Fruit fly (Drosophila melanogaster) whole organism, embryonic: Measurements from ENCODE around the gene CG7011.

Experiments used
- Ada2b ChIP-seq: fragments of 200-800 bp; sonication (Bioruptor generic); IDR thresholded peaks from 2 replicates; pipeline ENCODE4 v1.3.6; 2022; ENCODE audit warnings: missing biosample characterization, missing genetic modification characterization
- Atf6 ChIP-seq: fragments of 200-800 bp; sonication (Bioruptor generic); IDR thresholded peaks from 2 replicates; pipeline ENCODE4 v1.3.6; 2022; ENCODE audit warnings: missing biosample characterization, missing genetic modification characterization
- CG10209 ChIP-seq: fragments of 200-800 bp; sonication (Bioruptor generic); optimal IDR thresholded peaks from 3 replicates; lab custom pipeline; 2017; ENCODE audit warnings: missing biosample characterization, mild to moderate bottlenecking, missing genetic modification characterization, missing genetic modification reagents
- CG10979 ChIP-seq: fragments of 200-800 bp; sonication (Bioruptor generic); optimal IDR thresholded peaks from 2 replicates; lab custom pipeline; 2018; ENCODE audit warnings: missing biosample characterization, mild to moderate bottlenecking, missing genetic modification characterization, moderate library complexity
- CG12744 ChIP-seq: fragments of 200-800 bp; sonication (Bioruptor generic); optimal IDR thresholded peaks from 2 replicates; lab custom pipeline; 2016; ENCODE audit warnings: missing biosample characterization, missing genetic modification characterization
- CG12942 ChIP-seq: fragments of 200-800 bp; sonication (Bioruptor generic); optimal IDR thresholded peaks from 3 replicates; lab custom pipeline; 2016; ENCODE audit warnings: missing biosample characterization, missing genetic modification characterization
- CG13624 ChIP-seq: fragments of 200-800 bp; sonication (Bioruptor generic); optimal IDR thresholded peaks from 2 replicates; lab custom pipeline; 2016; ENCODE audit warnings: missing biosample characterization, missing genetic modification characterization
- CG13894 ChIP-seq: fragments of 200-800 bp; sonication (Bioruptor generic); optimal IDR thresholded peaks from 3 replicates; lab custom pipeline; 2018; ENCODE audit warnings: missing biosample characterization, mild to moderate bottlenecking, missing genetic modification characterization, moderate library complexity
- CG14710 ChIP-seq: fragments of 200-800 bp; sonication (Bioruptor generic); optimal IDR thresholded peaks from 3 replicates; lab custom pipeline; 2019; ENCODE audit warnings: missing biosample characterization, mild to moderate bottlenecking, missing genetic modification characterization, moderate library complexity
- CG15073 ChIP-seq: fragments of 200-800 bp; sonication (Bioruptor generic); optimal IDR thresholded peaks from 2 replicates; lab custom pipeline; 2016; ENCODE audit warnings: missing biosample characterization, missing genetic modification characterization
- CG1529 ChIP-seq: fragments of 200-800 bp; sonication (Bioruptor generic); optimal IDR thresholded peaks from 3 replicates; lab custom pipeline; 2018; ENCODE audit warnings: missing biosample characterization, missing genetic modification characterization
- CG1647 ChIP-seq: fragments of 200-800 bp; sonication (Bioruptor generic); optimal IDR thresholded peaks from 3 replicates; lab custom pipeline; 2016; ENCODE audit warnings: missing biosample characterization, missing genetic modification characterization
- CG31224 ChIP-seq: fragments of 200-800 bp; sonication (Bioruptor generic); IDR thresholded peaks from 2 replicates; pipeline ENCODE4 v1.3.6; 2022; ENCODE audit warnings: missing biosample characterization, missing genetic modification characterization
- CG33557 ChIP-seq: fragments of 200-800 bp; sonication (Bioruptor generic); optimal IDR thresholded peaks from 2 replicates; lab custom pipeline; 2019; ENCODE audit warnings: missing biosample characterization, mild to moderate bottlenecking, missing genetic modification characterization, moderate library complexity
- CG34224 ChIP-seq: fragments of 200-800 bp; sonication (Bioruptor generic); IDR thresholded peaks from 3 replicates; pipeline ENCODE4 v1.3.6; 2022; ENCODE audit warnings: missing biosample characterization, missing genetic modification characterization; ENCODE audit not compliant: partially characterized antibody
- CG34422 ChIP-seq: fragments of 200-800 bp; sonication (Bioruptor generic); IDR thresholded peaks from 3 replicates; pipeline ENCODE4 v1.3.6; 2022; ENCODE audit warnings: missing biosample characterization, missing genetic modification characterization
- CG4424 ChIP-seq: fragments of 200-800 bp; sonication (Bioruptor generic); optimal IDR thresholded peaks from 3 replicates; lab custom pipeline; 2016; ENCODE audit warnings: missing biosample characterization, missing genetic modification characterization
- CG6175 ChIP-seq: fragments of 200-800 bp; sonication (Bioruptor generic); IDR thresholded peaks from 3 replicates; pipeline ENCODE4 v1.3.6; 2022; ENCODE audit warnings: missing biosample characterization, missing genetic modification characterization
- CG7928 ChIP-seq: fragments of 200-800 bp; sonication (Bioruptor generic); optimal IDR thresholded peaks from 2 replicates; lab custom pipeline; 2017; ENCODE audit warnings: missing biosample characterization, mild to moderate bottlenecking, missing genetic modification characterization
- CG8290 ChIP-seq, 3 experiments: fragments of 200-800 bp; sonication (Bioruptor generic); optimal IDR thresholded peaks; 2 replicates each; lab custom pipeline; 2016 to 2019; ENCODE audit warnings: missing biosample characterization in 3 of 3, missing genetic modification characterization in 3 of 3, mild to moderate bottlenecking in 2 of 3, moderate library complexity in 1 of 3
- CG8359 ChIP-seq: fragments of 200-800 bp; sonication (Bioruptor generic); optimal IDR thresholded peaks from 2 replicates; lab custom pipeline; 2017; ENCODE audit warnings: missing biosample characterization, mild to moderate bottlenecking, missing genetic modification characterization, borderline replicate concordance
- CG9876 ChIP-seq: fragments of 200-800 bp; sonication (Bioruptor generic); optimal IDR thresholded peaks from 2 replicates; lab custom pipeline; 2016; ENCODE audit warnings: missing biosample characterization, missing genetic modification characterization
- Dbx ChIP-seq: fragments of 200-800 bp; sonication (Bioruptor generic); IDR thresholded peaks from 3 replicates; pipeline ENCODE4 v1.3.6; 2022; ENCODE audit warnings: missing biosample characterization, missing genetic modification characterization
- Doc3 ChIP-seq: fragments of 200-800 bp; sonication (Bioruptor generic); IDR thresholded peaks from 3 replicates; pipeline ENCODE4 v1.3.6; 2022; ENCODE audit warnings: missing biosample characterization, missing genetic modification characterization; ENCODE audit not compliant: partially characterized antibody
- HmgZ ChIP-seq: fragments of 200-800 bp; sonication (Bioruptor generic); optimal IDR thresholded peaks from 2 replicates; lab custom pipeline; 2018; ENCODE audit warnings: missing biosample characterization, mild to moderate bottlenecking, missing genetic modification characterization
- Lhr ChIP-seq: fragments of 200-800 bp; sonication (Bioruptor generic); optimal IDR thresholded peaks from 3 replicates; lab custom pipeline; 2017; ENCODE audit warnings: mild to moderate bottlenecking, missing biosample characterization, missing genetic modification reagents, missing genetic modification characterization
- MESR4 ChIP-seq: fragments of 200-800 bp; sonication (Bioruptor generic); optimal IDR thresholded peaks from 2 replicates; lab custom pipeline; 2018; ENCODE audit warnings: missing biosample characterization, mild to moderate bottlenecking, missing genetic modification characterization, moderate library complexity
- NfI ChIP-seq: fragments of 200-800 bp; sonication (Bioruptor generic); optimal IDR thresholded peaks from 3 replicates; lab custom pipeline; 2018; ENCODE audit warnings: missing biosample characterization, mild to moderate bottlenecking, missing genetic modification characterization, moderate library complexity
- PHDP ChIP-seq: fragments of 200-800 bp; sonication (Bioruptor generic); optimal IDR thresholded peaks from 3 replicates; lab custom pipeline; 2018; ENCODE audit warnings: missing biosample characterization, mild to moderate bottlenecking, missing genetic modification characterization, moderate library complexity
- Rfx ChIP-seq: fragments of 200-800 bp; sonication (Bioruptor generic); IDR thresholded peaks from 2 replicates; pipeline ENCODE4 v1.3.6; 2022; ENCODE audit warnings: missing biosample characterization, missing genetic modification characterization
- Sox102F ChIP-seq: fragments of 200-800 bp; sonication (Bioruptor generic); optimal IDR thresholded peaks from 2 replicates; lab custom pipeline; 2018; ENCODE audit warnings: missing biosample characterization, mild to moderate bottlenecking, missing genetic modification characterization, moderate library complexity
- fd64A ChIP-seq: fragments of 200-800 bp; sonication (Bioruptor generic); optimal IDR thresholded peaks from 3 replicates; lab custom pipeline; 2018; ENCODE audit warnings: missing biosample characterization, mild to moderate bottlenecking, missing genetic modification characterization
- ham ChIP-seq: fragments of 200-800 bp; sonication (Bioruptor generic); IDR thresholded peaks from 2 replicates; pipeline ENCODE4 v1.3.6; 2022; ENCODE audit warnings: missing biosample characterization, missing genetic modification characterization
- ind ChIP-seq: fragments of 200-800 bp; sonication (Bioruptor generic); optimal IDR thresholded peaks from 3 replicates; lab custom pipeline; 2016; ENCODE audit warnings: missing biosample characterization, missing genetic modification characterization
- jing ChIP-seq: fragments of 200-800 bp; sonication (Bioruptor generic); optimal IDR thresholded peaks from 2 replicates; lab custom pipeline; 2018; ENCODE audit warnings: missing biosample characterization, mild to moderate bottlenecking, missing genetic modification characterization
- ken ChIP-seq: fragments of 200-800 bp; sonication (Bioruptor generic); IDR thresholded peaks from 3 replicates; pipeline ENCODE4 v1.3.6; 2022; ENCODE audit warnings: missing biosample characterization, missing genetic modification characterization
- mam ChIP-seq: fragments of 200-800 bp; sonication (Bioruptor generic); optimal IDR thresholded peaks from 3 replicates; lab custom pipeline; 2016; ENCODE audit warnings: missing biosample characterization, missing genetic modification characterization
- nerfin-1 ChIP-seq: fragments of 200-800 bp; sonication (Bioruptor generic); optimal IDR thresholded peaks from 3 replicates; lab custom pipeline; 2019; ENCODE audit warnings: missing biosample characterization, mild to moderate bottlenecking, missing genetic modification characterization, moderate library complexity
- nmo ChIP-seq: fragments of 200-800 bp; sonication (Bioruptor generic); optimal IDR thresholded peaks from 2 replicates; lab custom pipeline; 2018; ENCODE audit warnings: missing biosample characterization, mild to moderate bottlenecking, missing genetic modification characterization, moderate library complexity
- ro ChIP-seq: fragments of 200-800 bp; sonication (Bioruptor generic); IDR thresholded peaks from 2 replicates; pipeline ENCODE4 v1.3.6; 2022; ENCODE audit warnings: missing biosample characterization, missing genetic modification characterization
- sima ChIP-seq: fragments of 200-800 bp; sonication (Bioruptor generic); optimal IDR thresholded peaks from 2 replicates; lab custom pipeline; 2016; ENCODE audit warnings: missing biosample characterization, missing genetic modification characterization
- slou ChIP-seq: fragments of 200-800 bp; sonication (Bioruptor generic); optimal IDR thresholded peaks from 3 replicates; lab custom pipeline; 2016; ENCODE audit warnings: missing biosample characterization, missing genetic modification characterization
- sr ChIP-seq: fragments of 200-800 bp; sonication (Bioruptor generic); IDR thresholded peaks from 3 replicates; pipeline ENCODE4 v1.3.6; 2022; ENCODE audit warnings: missing biosample characterization, missing genetic modification characterization
- sug ChIP-seq: fragments of 200-800 bp; optimal IDR thresholded peaks from 2 replicates; lab custom pipeline; 2019; ENCODE audit warnings: missing biosample characterization, mild to moderate bottlenecking, missing genetic modification characterization, moderate library complexity
- toy ChIP-seq: fragments of 200-800 bp; sonication (Bioruptor generic); IDR thresholded peaks from 2 replicates; pipeline ENCODE4 v1.3.6; 2022; ENCODE audit warnings: missing biosample characterization, missing genetic modification characterization
- twi ChIP-seq: fragments of 200-800 bp; optimal IDR thresholded peaks from 2 replicates; lab custom pipeline; 2019; ENCODE audit warnings: missing biosample characterization, mild to moderate bottlenecking, missing genetic modification characterization, moderate library complexity
- zfh1 ChIP-seq: fragments of 200-800 bp; sonication (Bioruptor generic); IDR thresholded peaks from 3 replicates; pipeline ENCODE4 v1.3.6; 2022; ENCODE audit warnings: missing biosample characterization, missing genetic modification characterization

Gene CG7011

dm6 chr3L:15161549-15161948, 1.9 kb downstream of the CG7011 start, which contains the start of gene CG6878 (continued):
- no peak for TF ChIP-seq fd64A (GFP tag; lab: Kevin White, UChicago)
- no peak for TF ChIP-seq sima (GFP tag; lab: Kevin White, UChicago)
- no peak for TF ChIP-seq ro (GFP tag; lab: Robert Waterston, UW)
- TF ChIP-seq CG1647 (GFP tag; lab: Kevin White, UChicago): no peak

dm6 chr3L:15158330-15159114, 4.9 kb downstream of the CG7011 start, which contains the start of the genes Msh6 and Prp31:
TSS of gene Msh6 (minus strand) at chr3L:15158562.
TSS of gene Prp31 (plus strand) at chr3L:15159100.
- TF ChIP-seq toy (no peak), ken (GFP tag; lab: Robert Waterston, UW) (peak; percentile 39; the same call in 1 of the 3 replicates), CG10209 (GFP tag; lab: Kevin White, UChicago) (peak; percentile 72), Rfx (GFP tag; lab: Robert Waterston, UW) (peak; percentile 68), CG4424 (GFP tag; lab: Kevin White, UChicago) (peak; percentile 74), CG9876 (GFP tag; lab: Kevin White, UChicago) (peak; percentile 40), Sox102F (peak; percentile 75), PHDP (tag; lab: Kevin White, UChicago) (peak; percentile 66), CG31224 (GFP tag; lab: Robert Waterston, UW) (peak; percentile 60; the same call in 1 of the 2 replicates), nmo (GFP tag; lab: Kevin White, UChicago) (peak; percentile 92), Atf6 (GFP tag; lab: Robert Waterston, UW) (no peak), ham (GFP tag; lab: Robert Waterston, UW) (no peak), NfI (peak; percentile 68), sug (peak; percentile 75), jing (GFP tag; lab: Kevin White, UChicago) (no peak), HmgZ (tag; lab: Kevin White, UChicago) (peak; percentile 3), zfh1 (GFP tag; lab: Robert Waterston, UW) (peak; percentile 53; the same call in 1 of the 3 replicates), Ada2b (GFP tag; lab: Robert Waterston, UW) (peak; percentile 67), CG8359 (GFP tag; lab: Kevin White, UChicago) (no peak), Lhr (GFP tag; lab: Kevin White, UChicago) (peak; percentile 56), CG33557 (GFP tag; lab: Kevin White, UChicago) (peak; percentile 65), CG10979 (peak; percentile 59), sr (GFP tag; lab: Robert Waterston, UW) (no peak), nerfin-1 (tag; lab: Kevin White, UChicago) (peak; percentile 75), MESR4 (GFP tag; lab: Kevin White, UChicago) (peak; percentile 1), CG34422 (GFP tag; lab: Robert Waterston, UW) (peak; percentile 28; the same call in 2 of the 3 replicates), ind (GFP tag; lab: Kevin White, UChicago) (peak; percentile 79), CG34224 (GFP tag; lab: Robert Waterston, UW) (no peak), CG1529 (GFP tag; lab: Kevin White, UChicago) (peak; percentile 38), CG8290 (GFP tag; optimal IDR thresholded peaks at IDR 0.05; lab: Kevin White, UChicago) (peak; percentile 59), CG8290 (tag; optimal IDR thresholded peaks at IDR 0.05; lab: Kevin White, UChicago) (no peak), Doc3 (GFP tag; lab: Robert Waterston, UW) (no peak), Dbx (GFP tag; lab: Robert Waterston, UW) (peak; percentile 52; the same call in 2 of the 3 replicates), mam (GFP tag; lab: Kevin White, UChicago) (peak; percentile 79), CG12942 (GFP tag; lab: Kevin White, UChicago) (peak; percentile 55), slou (GFP tag; lab: Kevin White, UChicago) (peak; percentile 32), CG12744 (GFP tag; lab: Kevin White, UChicago) (peak; percentile 37), twi (tag; lab: Kevin White, UChicago) (peak; percentile 72), CG15073 (GFP tag; lab: Kevin White, UChicago) (no peak), CG14710 (peak; percentile 84), CG13894 (tag; lab: Kevin White, UChicago) (no peak), CG7928 (no peak), CG13624 (GFP tag; lab: Kevin White, UChicago) (peak; percentile 57), CG6175 (GFP tag; lab: Robert Waterston, UW) (no peak)
